Fruit fly (Drosophila melanogaster) whole organism, embryonic: ENCODE data around the gene CG17029.

Experiments used
- Ada2b ChIP-seq: fragments of 200-800 bp; sonication (Bioruptor generic); IDR thresholded peaks from 2 replicates; pipeline ENCODE4 v1.3.6; 2022; ENCODE audit warnings: missing biosample characterization, missing genetic modification characterization
- Atf3 ChIP-seq: fragments of 200-800 bp; sonication (Bioruptor generic); optimal IDR thresholded peaks from 3 replicates; lab custom pipeline; 2016; ENCODE audit warnings: missing biosample characterization, missing genetic modification characterization
- Awh ChIP-seq: fragments of 200-800 bp; sonication (Bioruptor generic); IDR thresholded peaks from 2 replicates; pipeline ENCODE4, ENCODE4 v1.3.6; 2022; ENCODE audit warnings: missing biosample characterization, missing genetic modification characterization
- Bteb2 ChIP-seq: fragments of 200-800 bp; sonication (Bioruptor generic); optimal IDR thresholded peaks from 2 replicates; lab custom pipeline; 2016; ENCODE audit warnings: missing biosample characterization, missing genetic modification characterization
- CG10274 ChIP-seq: fragments of 200-800 bp; sonication (Bioruptor generic); optimal IDR thresholded peaks from 3 replicates; lab custom pipeline; 2017; ENCODE audit warnings: missing biosample characterization, mild to moderate bottlenecking, missing genetic modification characterization
- CG11085 ChIP-seq: fragments of 200-800 bp; sonication (Bioruptor generic); IDR thresholded peaks from 2 replicates; pipeline ENCODE4 v1.3.6; 2022; ENCODE audit warnings: missing biosample characterization, missing genetic modification characterization
- CG13424 ChIP-seq: fragments of 200-800 bp; sonication (Bioruptor generic); optimal IDR thresholded peaks from 2 replicates; lab custom pipeline; 2019; ENCODE audit warnings: missing biosample characterization, mild to moderate bottlenecking, missing genetic modification characterization, moderate library complexity
- CG14667 ChIP-seq: fragments of 200-800 bp; sonication (Bioruptor generic); IDR thresholded peaks from 2 replicates; pipeline ENCODE4 v1.3.6; 2022; ENCODE audit warnings: missing biosample characterization, missing genetic modification characterization
- CG15601 ChIP-seq: fragments of 200-800 bp; sonication (Bioruptor generic); optimal IDR thresholded peaks from 3 replicates; lab custom pipeline; 2019; ENCODE audit warnings: missing biosample characterization, mild to moderate bottlenecking, missing genetic modification characterization, moderate library complexity
- CG17361 ChIP-seq: fragments of 200-800 bp; sonication (Bioruptor generic); IDR thresholded peaks from 3 replicates; pipeline ENCODE4 v1.3.6; 2022; ENCODE audit warnings: missing biosample characterization, missing genetic modification characterization
- CG18011 ChIP-seq: fragments of 200-800 bp; sonication (Bioruptor generic); optimal IDR thresholded peaks from 2 replicates; lab custom pipeline; 2017; ENCODE audit warnings: missing biosample characterization, missing genetic modification characterization, mild to moderate bottlenecking, moderate library complexity, missing genotype
- CG31441 ChIP-seq: fragments of 200-800 bp; sonication (Bioruptor generic); IDR thresholded peaks from 2 replicates; pipeline ENCODE4 v1.3.6; 2022; ENCODE audit warnings: missing biosample characterization, missing genetic modification characterization
- CG3163 ChIP-seq: fragments of 200-800 bp; sonication (Bioruptor generic); optimal IDR thresholded peaks from 3 replicates; lab custom pipeline; 2016; ENCODE audit warnings: missing biosample characterization, missing genetic modification characterization
- CG34422 ChIP-seq: fragments of 200-800 bp; sonication (Bioruptor generic); IDR thresholded peaks from 3 replicates; pipeline ENCODE4 v1.3.6; 2022; ENCODE audit warnings: missing biosample characterization, missing genetic modification characterization
- CG6689 ChIP-seq: fragments of 200-800 bp; sonication (Bioruptor generic); IDR thresholded peaks from 2 replicates; pipeline ENCODE4 v1.3.6; 2022; ENCODE audit warnings: missing biosample characterization, missing genetic modification characterization
- CG7357 ChIP-seq: fragments of 200-800 bp; sonication (Bioruptor generic); IDR thresholded peaks from 3 replicates; pipeline ENCODE4 v1.3.6; 2022; ENCODE audit warnings: missing biosample characterization, missing genetic modification characterization
- CG7839 ChIP-seq: fragments of 200-800 bp; sonication (Bioruptor generic); optimal IDR thresholded peaks from 3 replicates; lab custom pipeline; 2018; ENCODE audit warnings: missing biosample characterization, mild to moderate bottlenecking, missing genetic modification characterization, moderate library complexity
- CG8924 ChIP-seq: fragments of 200-800 bp; optimal IDR thresholded peaks from 3 replicates; lab custom pipeline; 2019; ENCODE audit warnings: missing biosample characterization, mild to moderate bottlenecking, missing genetic modification characterization, moderate library complexity
- D19A ChIP-seq: fragments of 200-800 bp; optimal IDR thresholded peaks from 3 replicates; lab custom pipeline; 2019; ENCODE audit warnings: missing biosample characterization, mild to moderate bottlenecking, missing genetic modification characterization, moderate library complexity
- Dbx ChIP-seq: fragments of 200-800 bp; sonication (Bioruptor generic); IDR thresholded peaks from 3 replicates; pipeline ENCODE4 v1.3.6; 2022; ENCODE audit warnings: missing biosample characterization, missing genetic modification characterization
- Hr78 ChIP-seq, 2 experiments: fragments of 200-800 bp in 1 of 2; fragments of >200 bp in 1 of 2; sonication (Bioruptor generic) in 1 of 2; optimal IDR thresholded peaks; 2 replicates each; lab custom pipeline; 2017 to 2019; ENCODE audit warnings: missing biosample characterization in 2 of 2, missing genetic modification characterization in 2 of 2, mild to moderate bottlenecking in 1 of 2, moderate library complexity in 1 of 2
- Meics ChIP-seq: fragments of 200-800 bp; sonication (Bioruptor generic); optimal IDR thresholded peaks from 2 replicates; lab custom pipeline; 2017; ENCODE audit warnings: missing biosample characterization, mild to moderate bottlenecking, missing genetic modification characterization
- Oli ChIP-seq: fragments of 200-800 bp; sonication (Bioruptor generic); optimal IDR thresholded peaks from 2 replicates; lab custom pipeline; 2018; ENCODE audit warnings: missing biosample characterization, mild to moderate bottlenecking, missing genetic modification characterization, moderate library complexity
- Six4 ChIP-seq: fragments of 200-800 bp; sonication (Bioruptor generic); optimal IDR thresholded peaks from 2 replicates; lab custom pipeline; 2016; ENCODE audit warnings: missing biosample characterization, missing genetic modification characterization
- Sox100B ChIP-seq: fragments of 200-800 bp; sonication (Bioruptor generic); optimal IDR thresholded peaks from 3 replicates; lab custom pipeline; 2018; ENCODE audit warnings: missing biosample characterization, mild to moderate bottlenecking, missing genetic modification characterization
- Stat92E ChIP-seq, 3 experiments: fragments of >200 bp in 2 of 3; fragments of 200-800 bp in 1 of 3; sonication (Bioruptor generic) in 1 of 3; optimal IDR thresholded peaks; 2 replicates each; lab custom pipeline; 2017 to 2019; ENCODE audit warnings: missing biosample characterization in 3 of 3, missing genetic modification characterization in 3 of 3, mild to moderate bottlenecking in 1 of 3, moderate library complexity in 1 of 3
- bsh ChIP-seq, 2 experiments: fragments of 200-800 bp; sonication (Bioruptor generic); optimal IDR thresholded peaks; 2 replicates each; lab custom pipeline; 2017 to 2018; ENCODE audit warnings: mild to moderate bottlenecking in 2 of 2, missing biosample characterization in 2 of 2, missing genetic modification characterization in 2 of 2, moderate library complexity in 1 of 2
- crc ChIP-seq: fragments of 200-800 bp; sonication (Bioruptor generic); optimal IDR thresholded peaks from 2 replicates; lab custom pipeline; 2016; ENCODE audit warnings: missing biosample characterization, missing genetic modification characterization
- dmrt11E ChIP-seq: fragments of 200-800 bp; sonication (Bioruptor generic); optimal IDR thresholded peaks from 3 replicates; lab custom pipeline; 2018; ENCODE audit warnings: missing biosample characterization, mild to moderate bottlenecking, missing genetic modification characterization, moderate library complexity
- dpn ChIP-seq, 2 experiments: fragments of 200-800 bp; sonication (Bioruptor generic); optimal IDR thresholded peaks; 3 replicates each; lab custom pipeline; 2016; ENCODE audit warnings: missing biosample characterization in 2 of 2, missing genetic modification characterization in 2 of 2
- eve ChIP-seq, 2 experiments: fragments of >200 bp; optimal IDR thresholded peaks; 2 replicates each; lab custom pipeline; 2017; ENCODE audit warnings: missing biosample characterization in 2 of 2, missing genetic modification characterization in 2 of 2
- eyg ChIP-seq: fragments of 200-800 bp; sonication (Bioruptor generic); optimal IDR thresholded peaks from 3 replicates; lab custom pipeline; 2016; ENCODE audit warnings: missing biosample characterization, missing genetic modification characterization
- gro ChIP-seq: fragments of 200-800 bp; sonication (Bioruptor generic); optimal IDR thresholded peaks from 2 replicates; lab custom pipeline; 2016; ENCODE audit warnings: missing biosample characterization, missing genetic modification characterization
- ken ChIP-seq: fragments of 200-800 bp; sonication (Bioruptor generic); IDR thresholded peaks from 3 replicates; pipeline ENCODE4 v1.3.6; 2022; ENCODE audit warnings: missing biosample characterization, missing genetic modification characterization
- mam ChIP-seq: fragments of 200-800 bp; sonication (Bioruptor generic); optimal IDR thresholded peaks from 3 replicates; lab custom pipeline; 2016; ENCODE audit warnings: missing biosample characterization, missing genetic modification characterization
- nmo ChIP-seq: fragments of 200-800 bp; sonication (Bioruptor generic); optimal IDR thresholded peaks from 2 replicates; lab custom pipeline; 2018; ENCODE audit warnings: missing biosample characterization, mild to moderate bottlenecking, missing genetic modification characterization, moderate library complexity
- otp ChIP-seq: fragments of 200-800 bp; sonication (Bioruptor generic); IDR thresholded peaks from 3 replicates; pipeline ENCODE4, ENCODE4 v1.3.6; 2022; ENCODE audit warnings: missing biosample characterization, missing genetic modification characterization
- peb ChIP-seq: fragments of 200-800 bp; sonication (Bioruptor generic); IDR thresholded peaks from 2 replicates; pipeline ENCODE4 v1.3.6; 2022; ENCODE audit warnings: missing biosample characterization, missing genetic modification characterization
- pum ChIP-seq: fragments of 200-800 bp; sonication (Bioruptor generic); optimal IDR thresholded peaks from 2 replicates; lab custom pipeline; 2016; ENCODE audit warnings: missing biosample characterization, missing genetic modification characterization
- pzg ChIP-seq: fragments of 200-800 bp; sonication (Bioruptor generic); optimal IDR thresholded peaks from 3 replicates; lab custom pipeline; 2018; ENCODE audit warnings: missing biosample characterization, mild to moderate bottlenecking, missing genetic modification characterization, moderate library complexity
- ranshi ChIP-seq: fragments of 200-800 bp; sonication (Bioruptor generic); IDR thresholded peaks from 2 replicates; pipeline ENCODE4 v1.3.6; 2022; ENCODE audit warnings: missing biosample characterization, missing genetic modification characterization
- sob ChIP-seq: fragments of 200-800 bp; sonication (Bioruptor generic); IDR thresholded peaks from 2 replicates; pipeline ENCODE4 v1.3.6; 2022; ENCODE audit warnings: missing biosample characterization, missing genetic modification characterization
- sqz ChIP-seq: fragments of 200-800 bp; sonication (Bioruptor generic); optimal IDR thresholded peaks from 3 replicates; lab custom pipeline; 2018; ENCODE audit warnings: missing biosample characterization, mild to moderate bottlenecking, missing genetic modification characterization
- tap ChIP-seq: fragments of 200-800 bp; optimal IDR thresholded peaks from 3 replicates; lab custom pipeline; 2019; ENCODE audit warnings: missing biosample characterization, mild to moderate bottlenecking, missing genetic modification characterization, moderate library complexity
- tgo ChIP-seq: fragments of 200-800 bp; sonication (Bioruptor generic); IDR thresholded peaks from 3 replicates; pipeline ENCODE4 v1.3.6; 2022; ENCODE audit warnings: missing biosample characterization, missing genetic modification characterization
- tll ChIP-seq, 2 experiments: fragments of 200-800 bp in 1 of 2; fragments of >200 bp in 1 of 2; sonication (Bioruptor generic) in 1 of 2; optimal IDR thresholded peaks; 2 replicates each; lab custom pipeline; 2017 to 2019; ENCODE audit warnings: missing biosample characterization in 2 of 2, missing genetic modification characterization in 2 of 2, mild to moderate bottlenecking in 1 of 2, moderate library complexity in 1 of 2
- wdn ChIP-seq: fragments of 200-800 bp; sonication (Bioruptor generic); IDR thresholded peaks from 2 replicates; pipeline ENCODE4 v1.3.6; 2022; ENCODE audit warnings: missing biosample characterization, missing genetic modification characterization

The CG17029 gene

DNA sequence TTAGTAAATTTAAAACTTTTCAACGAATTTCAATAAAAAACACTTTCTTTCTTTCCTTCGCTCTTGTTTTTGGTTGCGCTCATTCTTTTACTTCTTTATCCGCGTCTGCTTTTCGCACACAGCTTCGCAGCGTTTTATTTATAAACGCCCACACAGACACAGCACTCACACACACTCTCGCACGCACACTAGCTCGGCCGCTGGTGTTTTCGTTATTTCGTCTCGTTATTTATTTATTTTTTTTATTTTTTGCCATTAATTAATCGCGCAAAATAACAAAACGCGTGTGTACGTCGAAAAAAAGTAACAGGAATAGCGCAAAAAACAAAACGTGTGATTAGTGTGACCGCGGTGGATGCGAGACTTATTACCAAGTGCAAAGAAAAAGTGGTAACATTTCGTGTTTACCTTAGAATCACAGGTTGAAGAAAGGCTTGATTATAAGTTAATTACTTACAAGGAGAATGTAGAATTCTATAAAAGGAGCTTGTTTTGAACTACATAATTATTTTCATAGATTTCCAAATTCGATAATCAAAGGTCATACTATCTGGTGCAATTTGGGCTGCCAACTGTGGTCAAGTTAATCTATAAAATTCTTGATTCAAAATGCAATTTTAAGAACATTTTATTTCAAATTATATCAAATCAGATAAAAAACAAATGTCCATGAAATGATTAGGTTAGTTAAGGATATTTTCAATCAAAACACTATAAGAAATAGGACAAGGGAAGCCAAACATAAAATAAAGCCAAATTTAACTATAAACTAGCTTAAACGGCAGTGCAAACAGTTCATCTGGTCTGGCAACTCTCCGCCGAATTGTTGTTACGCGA lies 27.9 kb downstream of the CG17029 start, which contains the start of the genes hzg and mRpS31 (continued):
- TF ChIP-seq Stat92E (GFP tag; optimal IDR thresholded peaks at IDR 0.05; lab: Kevin White, UChicago) (no peak), CG15601 (tag; lab: Kevin White, UChicago) (peak; percentile 20), peb (peak; percentile 32; the same call in 1 of the 2 replicates), Hr78 (GFP tag; optimal IDR thresholded peaks at IDR 0.05; lab: Kevin White, UChicago) (no peak), CG13424 (peak; percentile 65), ken (GFP tag; lab: Robert Waterston, UW) (0 out of 3 replicates have a peak, but pooled peaks have one; percentile 37), CG7839 (tag; lab: Kevin White, UChicago) (peak; percentile 25), Ada2b (GFP tag; lab: Robert Waterston, UW) (peak; percentile 33), sqz (GFP tag; lab: Kevin White, UChicago) (peak; percentile 65), Atf3 (GFP tag; lab: Kevin White, UChicago) (peak; percentile 52), wdn (GFP tag; lab: Robert Waterston, UW) (0 out of 2 replicates have a peak, but pooled peaks have one; percentile 49), Bteb2 (GFP tag; lab: Kevin White, UChicago) (peak; percentile 27), CG3163 (GFP tag; lab: Kevin White, UChicago) (peak; percentile 40), Six4 (GFP tag; lab: Kevin White, UChicago) (peak; percentile 52), tgo (GFP tag; lab: Robert Waterston, UW) (peak; percentile 50; the same call in 2 of the 3 replicates), eve (GFP tag; optimal IDR thresholded peaks at IDR 0.05; lab: Kevin White, UChicago) (no peak), Meics (GFP tag; lab: Kevin White, UChicago) (peak; percentile 25), CG14667 (GFP tag; lab: Robert Waterston, UW) (no peak), CG18011 (GFP tag; lab: Kevin White, UChicago) (no peak), gro (GFP tag; lab: Kevin White, UChicago) (peak; percentile 4), Dbx (GFP tag; lab: Robert Waterston, UW) (peak; percentile 19; the same call in 1 of the 3 replicates), dpn (GFP tag; optimal IDR thresholded peaks at IDR 0.05; lab: Kevin White, UChicago) (peak; percentile 46 to 65), CG31441 (GFP tag; lab: Robert Waterston, UW) (peak; percentile 66; the same call in 1 of the 2 replicates), sob (peak; percentile 41; the same call in 1 of the 2 replicates), ranshi (GFP tag; lab: Robert Waterston, UW) (peak; percentile 65; the same call in 1 of the 2 replicates), D19A (tag; lab: Kevin White, UChicago) (peak; percentile 14), otp (GFP tag; lab: Robert Waterston, UW) (no peak), dmrt11E (peak; percentile 39), crc (GFP tag; lab: Kevin White, UChicago) (peak; percentile 49), CG11085 (0 out of 2 replicates have a peak, but pooled peaks have one; percentile 10), pzg (GFP tag; lab: Kevin White, UChicago) (peak; percentile 61), Oli (tag; lab: Kevin White, UChicago) (peak; percentile 1), eyg (GFP tag; lab: Kevin White, UChicago) (peak; percentile 24), CG34422 (GFP tag; lab: Robert Waterston, UW) (peak; percentile 35; the same call in 1 of the 3 replicates), CG7357 (GFP tag; lab: Robert Waterston, UW) (no peak), bsh (GFP tag; optimal IDR thresholded peaks at IDR 0.05; lab: Kevin White, UChicago) (peak; percentile 55 to 81), tap (tag; lab: Kevin White, UChicago) (peak; percentile 22), tll (GFP tag; optimal IDR thresholded peaks at IDR 0.05; lab: Kevin White, UChicago) (no peak), CG10274 (GFP tag; lab: Kevin White, UChicago) (no peak), CG6689 (GFP tag; lab: Robert Waterston, UW) (0 out of 2 replicates have a peak, but pooled peaks have one; percentile 31), mam (GFP tag; lab: Kevin White, UChicago) (peak; percentile 69), nmo (GFP tag; lab: Kevin White, UChicago) (peak; percentile 44), CG8924 (tag; lab: Kevin White, UChicago) (peak; percentile 68), Awh (peak; percentile 53; the same call in 1 of the 2 replicates), CG17361 (GFP tag; lab: Robert Waterston, UW) (peak; percentile 73), pum (GFP tag; lab: Kevin White, UChicago) (peak; percentile 54), Sox100B (GFP tag; lab: Kevin White, UChicago) (peak; percentile 40)
